Worm (Caenorhabditis elegans) whole organism, L1 larva: ENCODE measurements around the gene acdh-6.

Experiments used
- C34B4.2 ChIP-seq: sonication (generic microtip); optimal IDR thresholded peaks from 2 replicates; lab custom pipeline; 2017; ENCODE audit warnings: mild to moderate bottlenecking, missing genetic modification characterization, missing compliant biosample characterization
- F16B12.6 ChIP-seq: fragments of 150-350 bp; optimal IDR thresholded peaks from 2 replicates; lab custom pipeline; 2014; ENCODE audit warnings: missing biosample characterization, missing genetic modification characterization
- Y116A8C.19 ChIP-seq: sonication (generic microtip); optimal IDR thresholded peaks from 2 replicates; lab custom pipeline; 2016; ENCODE audit warnings: missing compliant biosample characterization, missing genetic modification characterization, borderline replicate concordance
- aha-1 ChIP-seq: fragments of 150-350 bp; optimal IDR thresholded peaks from 2 replicates; lab custom pipeline; 2014; ENCODE audit warnings: missing biosample characterization, missing genetic modification characterization
- alr-1 ChIP-seq: fragments of 200-800 bp; sonication (Bioruptor generic); optimal IDR thresholded peaks from 2 replicates; lab custom pipeline; 2018; ENCODE audit warnings: borderline replicate concordance, mild to moderate bottlenecking, missing genetic modification characterization, missing compliant biosample characterization
- aly-2 ChIP-seq: fragments of 150-350 bp; optimal IDR thresholded peaks from 2 replicates; lab custom pipeline; 2014; ENCODE audit warnings: missing biosample characterization, missing genetic modification characterization
- blmp-1 ChIP-seq: fragments of 150-350 bp; optimal IDR thresholded peaks from 2 replicates; lab custom pipeline; 2014; ENCODE audit warnings: missing biosample characterization, missing genetic modification characterization
- ceh-82 ChIP-seq, 3 experiments: fragments of 150-350 bp in 1 of 3; sonication (generic microtip) in 2 of 3; optimal IDR thresholded peaks; 2 replicates each; lab custom pipeline; 2014 to 2017; ENCODE audit warnings: missing biosample characterization in 3 of 3, missing genetic modification characterization in 3 of 3
- ceh-88 ChIP-seq: fragments of 200-800 bp; sonication (Bioruptor generic); IDR thresholded peaks from 2 replicates; pipeline ENCODE4 v1.3.6; 2022; ENCODE audit warnings: missing genetic modification characterization, missing compliant biosample characterization
- dpl-1 ChIP-seq, 3 experiments: fragments of 150-350 bp in 2 of 3; sonication (generic microtip) in 1 of 3; optimal IDR thresholded peaks; 2 replicates each; lab custom pipeline; 2014 to 2017; ENCODE audit warnings: missing biosample characterization in 3 of 3, missing genetic modification characterization in 3 of 3, missing genetic modification reagents in 3 of 3
- dsc-1 ChIP-seq: sonication (generic microtip); optimal IDR thresholded peaks from 2 replicates; lab custom pipeline; 2016; ENCODE audit warnings: mild to moderate bottlenecking, missing genetic modification characterization, missing compliant biosample characterization
- efl-1 ChIP-seq, 4 experiments: fragments of 150-350 bp; optimal IDR thresholded peaks in 3 of 4; peaks in 1 of 4; 1 replicate in 1 of 4; 2 replicates in 3 of 4; lab custom pipeline; 2014; ENCODE audit warnings: missing biosample characterization in 2 of 4, missing genetic modification characterization in 2 of 4, missing genetic modification reagents in 2 of 4
- efl-3 ChIP-seq: fragments of 200-800 bp; sonication (Bioruptor generic); optimal IDR thresholded peaks from 2 replicates; lab custom pipeline; 2018; ENCODE audit warnings: mild to moderate bottlenecking, missing genetic modification characterization, missing compliant biosample characterization
- egl-13 ChIP-seq: sonication (generic microtip); optimal IDR thresholded peaks from 2 replicates; lab custom pipeline; 2016; ENCODE audit warnings: missing genotype, missing genetic modification reagents, missing genetic modification characterization, missing compliant biosample characterization
- egl-27 ChIP-seq, 2 experiments: fragments of 150-350 bp in 1 of 2; sonication (generic microtip); optimal IDR thresholded peaks; 3 replicates each; lab custom pipeline; 2017 to 2018; ENCODE audit warnings: missing biosample characterization in 2 of 2, missing genetic modification characterization in 2 of 2, missing genetic modification reagents in 2 of 2
- elt-2 ChIP-seq: sonication (generic microtip); optimal IDR thresholded peaks from 2 replicates; lab custom pipeline; 2016; ENCODE audit warnings: missing genetic modification characterization, mild to moderate bottlenecking, inconsistent platforms, missing compliant biosample characterization, missing genetic modification reagents
- fkh-4 ChIP-seq: sonication (generic microtip); optimal IDR thresholded peaks from 2 replicates; lab custom pipeline; 2016; ENCODE audit warnings: missing compliant biosample characterization, missing genetic modification characterization, borderline replicate concordance
- fkh-8 ChIP-seq: sonication (generic microtip); optimal IDR thresholded peaks from 2 replicates; lab custom pipeline; 2016; ENCODE audit warnings: mild to moderate bottlenecking, missing genetic modification characterization, missing compliant biosample characterization
- fos-1 ChIP-seq: fragments of 150-350 bp; optimal IDR thresholded peaks from 2 replicates; lab custom pipeline; 2014; ENCODE audit warnings: missing biosample characterization, missing genetic modification characterization
- grh-1 ChIP-seq: fragments of 200-800 bp; sonication (Bioruptor generic); IDR thresholded peaks from 2 replicates; pipeline ENCODE4 v1.3.6; 2022; ENCODE audit warnings: missing genetic modification reagents, missing genetic modification characterization, missing compliant biosample characterization
- hlh-17 ChIP-seq: fragments of 200-800 bp; sonication (Bioruptor generic); optimal IDR thresholded peaks from 2 replicates; lab custom pipeline; 2018; ENCODE audit warnings: missing genetic modification characterization, mild to moderate bottlenecking, missing compliant biosample characterization, moderate library complexity, borderline replicate concordance
- irx-1 ChIP-seq: sonication (generic microtip); optimal IDR thresholded peaks from 2 replicates; lab custom pipeline; 2016; ENCODE audit warnings: missing genetic modification characterization, missing compliant biosample characterization
- isw-1 ChIP-seq: fragments of 200-800 bp; sonication (Bioruptor generic); IDR thresholded peaks from 2 replicates; pipeline ENCODE4 v1.3.6; 2022; ENCODE audit warnings: missing genetic modification characterization, missing compliant biosample characterization
- lin-13 ChIP-seq: fragments of 150-350 bp; optimal IDR thresholded peaks from 2 replicates; lab custom pipeline; 2014; ENCODE audit warnings: missing biosample characterization, missing genetic modification reagents, missing genetic modification characterization
- lin-15B ChIP-seq: fragments of 150-350 bp; sonication (generic microtip); optimal IDR thresholded peaks from 3 replicates; lab custom pipeline; 2014; ENCODE audit warnings: missing biosample characterization, missing genetic modification characterization
- lin-35 ChIP-seq, 2 experiments: fragments of 150-350 bp; optimal IDR thresholded peaks; 2 replicates each; lab custom pipeline; 2014; ENCODE audit warnings: missing biosample characterization in 2 of 2, missing genetic modification characterization in 2 of 2, missing genetic modification reagents in 2 of 2
- lin-39 ChIP-seq: fragments of 150-350 bp; optimal IDR thresholded peaks from 2 replicates; lab custom pipeline; 2014; ENCODE audit warnings: missing biosample characterization, missing genetic modification reagents, missing genetic modification characterization
- lir-3 ChIP-seq: sonication (generic microtip); optimal IDR thresholded peaks from 2 replicates; lab custom pipeline; 2016; ENCODE audit warnings: mild to moderate bottlenecking, missing genetic modification characterization, moderate library complexity, missing compliant biosample characterization; ENCODE audit not compliant: poor library complexity
- mab-9 ChIP-seq: fragments of 200-800 bp; sonication (Bioruptor generic); IDR thresholded peaks from 2 replicates; pipeline ENCODE4 v1.3.6; 2022; ENCODE audit warnings: missing genetic modification reagents, missing genetic modification characterization, missing compliant biosample characterization
- mep-1 ChIP-seq: fragments of 150-350 bp; optimal IDR thresholded peaks from 2 replicates; lab custom pipeline; 2014; ENCODE audit warnings: missing biosample characterization, missing genetic modification characterization
- nhr-11 ChIP-seq: fragments of 150-350 bp; optimal IDR thresholded peaks from 2 replicates; lab custom pipeline; 2014; ENCODE audit warnings: missing biosample characterization, missing genetic modification characterization
- nhr-12 ChIP-seq: sonication (generic microtip); optimal IDR thresholded peaks from 2 replicates; lab custom pipeline; 2017; ENCODE audit warnings: missing biosample characterization, missing genetic modification characterization
- nhr-47 ChIP-seq: sonication (generic microtip); optimal IDR thresholded peaks from 2 replicates; lab custom pipeline; 2016; ENCODE audit warnings: mild to moderate bottlenecking, missing genetic modification characterization, moderate library complexity, missing compliant biosample characterization
- nhr-84 ChIP-seq: sonication (generic microtip); optimal IDR thresholded peaks from 2 replicates; lab custom pipeline; 2017; ENCODE audit warnings: missing biosample characterization, missing genetic modification characterization
- nhr-85 ChIP-seq: sonication (generic microtip); peaks from one replicate; lab custom pipeline; 2016; ENCODE audit warnings: missing genetic modification characterization, inconsistent platforms, missing compliant biosample characterization
- nhr-90 ChIP-seq: sonication (generic microtip); optimal IDR thresholded peaks from 2 replicates; lab custom pipeline; 2016; ENCODE audit warnings: mild to moderate bottlenecking, missing genetic modification characterization, missing compliant biosample characterization; ENCODE audit not compliant: poor library complexity
- pax-3 ChIP-seq: fragments of 200-800 bp; sonication (Bioruptor generic); optimal IDR thresholded peaks from 2 replicates; lab custom pipeline; 2018; ENCODE audit warnings: mild to moderate bottlenecking, missing genetic modification characterization, moderate library complexity, missing compliant biosample characterization
- pqm-1 ChIP-seq: sonication (generic microtip); optimal IDR thresholded peaks from 3 replicates; lab custom pipeline; 2017; ENCODE audit warnings: missing biosample characterization, missing genetic modification characterization
- snpc-4 ChIP-seq: fragments of 150-350 bp; optimal IDR thresholded peaks from 2 replicates; lab custom pipeline; 2014; ENCODE audit warnings: missing biosample characterization, missing genetic modification characterization
- sox-4 ChIP-seq: sonication (generic microtip); optimal IDR thresholded peaks from 2 replicates; lab custom pipeline; 2016; ENCODE audit warnings: missing genetic modification characterization, missing compliant biosample characterization
- tbx-2 ChIP-seq: sonication (generic microtip); optimal IDR thresholded peaks from 2 replicates; lab custom pipeline; 2016; ENCODE audit warnings: missing genetic modification characterization, missing compliant biosample characterization
- unc-98 ChIP-seq: fragments of 200-800 bp; sonication (Bioruptor generic); IDR thresholded peaks from 2 replicates; pipeline ENCODE4 v1.3.6; 2022; ENCODE audit warnings: missing genetic modification characterization, missing compliant biosample characterization
- xbp-1 ChIP-seq: sonication (generic microtip); optimal IDR thresholded peaks from 2 replicates; lab custom pipeline; 2016; ENCODE audit warnings: missing genetic modification characterization, missing compliant biosample characterization
- zag-1 ChIP-seq: fragments of 150-350 bp; optimal IDR thresholded peaks from 2 replicates; lab custom pipeline; 2014; ENCODE audit warnings: missing biosample characterization, missing genetic modification characterization
- zip-4 ChIP-seq: fragments of 200-800 bp; sonication (Bioruptor generic); optimal IDR thresholded peaks from 2 replicates; lab custom pipeline; 2018; ENCODE audit warnings: mild to moderate bottlenecking, missing genetic modification characterization, moderate library complexity, missing compliant biosample characterization
- ztf-11 ChIP-seq, 2 experiments: sonication (generic microtip); optimal IDR thresholded peaks; 2 replicates each; lab custom pipeline; 2016 to 2017; ENCODE audit warnings: missing genetic modification characterization in 2 of 2, missing biosample characterization in 1 of 2, missing compliant biosample characterization in 1 of 2
- ztf-4 ChIP-seq: fragments of 150-350 bp; optimal IDR thresholded peaks from 2 replicates; lab custom pipeline; 2014; ENCODE audit warnings: missing biosample characterization, missing genetic modification characterization

Gene acdh-6

DNA sequence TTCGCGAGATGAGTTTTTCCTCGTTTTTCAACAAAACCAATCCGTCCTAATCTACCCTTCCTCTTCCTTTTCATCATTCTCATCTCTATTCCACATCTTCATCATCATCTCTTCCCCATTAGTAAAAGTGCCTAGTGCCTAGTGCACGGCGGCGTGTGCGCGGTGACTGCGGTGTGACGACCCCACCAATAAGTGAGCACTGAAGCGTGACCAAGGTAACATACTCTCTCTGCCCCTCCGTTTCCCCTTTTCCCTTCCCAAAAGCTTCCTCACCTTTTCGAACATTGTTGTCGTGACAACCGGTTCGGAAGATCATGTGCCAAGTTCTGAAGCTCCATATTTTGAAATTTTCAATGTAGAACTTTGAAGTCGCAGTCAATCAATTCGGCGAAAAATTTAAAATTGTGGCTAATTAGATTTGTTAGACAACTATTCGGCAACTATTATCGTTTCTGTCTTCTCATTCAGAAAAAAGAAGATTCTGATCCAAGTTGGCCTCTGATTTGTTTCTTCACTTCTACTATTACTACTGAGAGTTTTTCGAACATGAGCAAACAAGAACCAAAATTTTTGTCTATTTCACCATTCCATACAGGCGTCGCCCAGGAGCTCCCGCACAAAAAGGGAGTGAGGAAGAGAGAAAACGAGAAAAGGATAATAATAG lies 48.5 kb upstream of the acdh-6 start:
- TF ChIP-seq zag-1 (tag; lab: Kevin White, UChicago) (no peak), fkh-4 (no peak), tbx-2 (tag; lab: Kevin White, UChicago) (no peak), nhr-12 (tag; lab: Kevin White, UChicago) (no peak), elt-2 (tag; lab: Kevin White, UChicago) (no peak), nhr-85 (tag; lab: Kevin White, UChicago) (peak; percentile 72), snpc-4 (no peak), sox-4 (no peak), xbp-1 (tag; lab: Kevin White, UChicago) (no peak), fkh-8 (tag; lab: Kevin White, UChicago) (peak; percentile 60), Y116A8C.19 (no peak), alr-1 (tag; lab: Kevin White, UChicago) (no peak), ceh-88 (GFP tag; lab: Robert Waterston, UW) (no peak), ceh-82 (tag; optimal IDR thresholded peaks at IDR 0.05; lab: Kevin White, UChicago) (no peak), pax-3 (tag; lab: Kevin White, UChicago) (no peak), mab-9 (GFP tag; lab: Robert Waterston, UW) (no peak), hlh-17 (GFP tag; lab: Kevin White, UChicago) (no peak), grh-1 (no peak), pqm-1 (no peak), C34B4.2 (tag; lab: Kevin White, UChicago) (no peak), efl-1 (optimal IDR thresholded peaks at IDR 0.05; lab: Kevin White, UChicago) (no peak), efl-1 (GFP tag; optimal IDR thresholded peaks at IDR 0.05 in 1 of 2; lab: Kevin White, UChicago) (peak in 1 of 2 experiments; percentile 80), lin-39 (tag; lab: Kevin White, UChicago) (no peak), ztf-11 (tag; optimal IDR thresholded peaks at IDR 0.05; lab: Kevin White, UChicago) (no peak), lir-3 (tag; lab: Kevin White, UChicago) (no peak), nhr-84 (tag; lab: Kevin White, UChicago) (no peak), lin-35 (GFP tag; optimal IDR thresholded peaks at IDR 0.05; lab: Kevin White, UChicago) (no peak), nhr-11 (tag; lab: Kevin White, UChicago) (no peak), egl-13 (no peak), lin-13 (GFP tag; lab: Kevin White, UChicago) (no peak), irx-1 (tag; lab: Kevin White, UChicago) (no peak), isw-1 (GFP tag; lab: Robert Waterston, UW) (no peak), dpl-1 (GFP tag; optimal IDR thresholded peaks at IDR 0.05; lab: Kevin White, UChicago) (no peak), fos-1 (tag; lab: Kevin White, UChicago) (no peak), dsc-1 (tag; lab: Kevin White, UChicago) (peak; percentile 5)

DNA sequence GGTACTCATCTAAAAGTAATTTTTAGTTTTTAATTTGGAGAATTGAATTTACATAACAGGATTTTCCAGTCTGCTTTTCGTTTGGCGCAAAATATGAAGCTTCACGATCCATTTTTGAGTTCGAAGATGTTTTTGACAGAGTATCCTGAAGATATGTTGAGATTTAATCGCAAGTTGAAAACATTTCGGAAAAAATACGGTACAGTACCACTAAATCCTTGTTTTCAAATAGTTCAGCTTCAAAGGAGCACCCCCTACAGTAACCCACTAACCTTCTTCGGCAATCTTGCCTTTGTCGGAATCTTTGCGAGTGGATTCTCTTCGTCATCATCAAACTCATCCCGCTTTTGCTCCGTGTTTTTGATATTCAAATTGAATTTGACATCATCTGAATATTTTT lies 41.9 kb upstream of the acdh-6 start:
- TF ChIP-seq zip-4 (GFP tag; lab: Kevin White, UChicago) (no peak), grh-1 (no peak), isw-1 (GFP tag; lab: Robert Waterston, UW) (no peak), nhr-47 (tag; lab: Kevin White, UChicago) (no peak), ztf-4 (tag; lab: Kevin White, UChicago) (no peak), efl-3 (GFP tag; lab: Kevin White, UChicago) (no peak), pqm-1 (no peak), mep-1 (no peak), nhr-90 (no peak), efl-1 (optimal IDR thresholded peaks at IDR 0.05; lab: Kevin White, UChicago) (no peak), efl-1 (GFP tag; optimal IDR thresholded peaks at IDR 0.05 in 1 of 2; lab: Kevin White, UChicago) (peak in 1 of 2 experiments; percentile 44), blmp-1 (no peak), unc-98 (no peak), egl-27 (tag; optimal IDR thresholded peaks at IDR 0.05; lab: Kevin White, UChicago) (no peak), aly-2 (tag; lab: Kevin White, UChicago) (peak; percentile 34), aha-1 (tag; lab: Kevin White, UChicago) (no peak), lin-15B (no peak), F16B12.6 (no peak)
